Fruit fly (Drosophila melanogaster) whole organism, embryonic: ENCODE results near the gene Bap60.

Experiments
- Aef1 ChIP-seq: fragments of 200-800 bp; sonication (Bioruptor generic); IDR thresholded peaks from 3 replicates; pipeline ENCODE4 v1.3.6; 2022; ENCODE audit warnings: missing biosample characterization, missing genetic modification characterization
- CG10654 ChIP-seq: fragments of 200-800 bp; sonication (Bioruptor generic); optimal IDR thresholded peaks from 2 replicates; lab custom pipeline; 2016; ENCODE audit warnings: missing biosample characterization, missing genetic modification characterization
- CG10979 ChIP-seq: fragments of 200-800 bp; sonication (Bioruptor generic); optimal IDR thresholded peaks from 2 replicates; lab custom pipeline; 2018; ENCODE audit warnings: missing biosample characterization, mild to moderate bottlenecking, missing genetic modification characterization, moderate library complexity
- CG12659 ChIP-seq: fragments of 200-800 bp; sonication (Bioruptor generic); optimal IDR thresholded peaks from 3 replicates; lab custom pipeline; 2017; ENCODE audit warnings: mild to moderate bottlenecking, missing biosample characterization, missing genetic modification reagents, missing genetic modification characterization
- CG12769 ChIP-seq: fragments of 200-800 bp; sonication (Bioruptor generic); optimal IDR thresholded peaks from 2 replicates; lab custom pipeline; 2019; ENCODE audit warnings: missing biosample characterization, mild to moderate bottlenecking, missing genetic modification characterization, moderate library complexity
- CG15601 ChIP-seq: fragments of 200-800 bp; sonication (Bioruptor generic); optimal IDR thresholded peaks from 3 replicates; lab custom pipeline; 2019; ENCODE audit warnings: missing biosample characterization, mild to moderate bottlenecking, missing genetic modification characterization, moderate library complexity
- CG16863 ChIP-seq: fragments of 200-800 bp; sonication (Bioruptor generic); optimal IDR thresholded peaks from 3 replicates; lab custom pipeline; 2016; ENCODE audit warnings: missing biosample characterization, missing genetic modification characterization
- CG17829 ChIP-seq: fragments of 200-800 bp; optimal IDR thresholded peaks from 2 replicates; lab custom pipeline; 2019; ENCODE audit warnings: missing biosample characterization, mild to moderate bottlenecking, missing genetic modification characterization, moderate library complexity
- CG2889 ChIP-seq: fragments of 200-800 bp; sonication (Bioruptor generic); IDR thresholded peaks from 3 replicates; pipeline ENCODE4 v1.3.6; 2022; ENCODE audit warnings: missing biosample characterization, missing genetic modification characterization
- CG30020 ChIP-seq: fragments of 200-800 bp; optimal IDR thresholded peaks from 2 replicates; lab custom pipeline; 2019; ENCODE audit warnings: missing biosample characterization, mild to moderate bottlenecking, missing genetic modification characterization, moderate library complexity
- CG3065 ChIP-seq: fragments of 200-800 bp; sonication (Bioruptor generic); optimal IDR thresholded peaks from 2 replicates; lab custom pipeline; 2016; ENCODE audit warnings: missing biosample characterization, missing genetic modification characterization
- CG32532 ChIP-seq: fragments of 200-800 bp; sonication (Bioruptor generic); IDR thresholded peaks from 2 replicates; pipeline ENCODE4 v1.3.6; 2022; ENCODE audit warnings: missing biosample characterization, missing genetic modification characterization
- CG3838 ChIP-seq: fragments of 200-800 bp; sonication (Bioruptor generic); optimal IDR thresholded peaks from 3 replicates; lab custom pipeline; 2016; ENCODE audit warnings: missing biosample characterization, missing genetic modification characterization
- CG42726 ChIP-seq: fragments of 200-800 bp; sonication (Bioruptor generic); IDR thresholded peaks from 2 replicates; pipeline ENCODE4 v1.3.6; 2022; ENCODE audit warnings: missing biosample characterization, missing genetic modification characterization; ENCODE audit not compliant: partially characterized antibody
- CG43689 ChIP-seq: fragments of 200-800 bp; sonication (Bioruptor generic); IDR thresholded peaks from 2 replicates; pipeline ENCODE4 v1.3.6; 2022; ENCODE audit warnings: missing biosample characterization, missing genetic modification characterization
- CG4730 ChIP-seq: fragments of 200-800 bp; sonication (Bioruptor generic); IDR thresholded peaks from 2 replicates; pipeline ENCODE4 v1.3.6; 2022; ENCODE audit warnings: missing biosample characterization, missing genetic modification characterization
- CG5180 ChIP-seq: fragments of 200-800 bp; sonication (Bioruptor generic); optimal IDR thresholded peaks from 3 replicates; lab custom pipeline; 2017; ENCODE audit warnings: missing biosample characterization, missing genetic modification characterization, mild to moderate bottlenecking, moderate library complexity, missing genetic modification reagents
- CG5953 ChIP-seq: fragments of 200-800 bp; sonication (Bioruptor generic); IDR thresholded peaks from 2 replicates; pipeline ENCODE4 v1.3.6; 2022; ENCODE audit warnings: missing biosample characterization, missing genetic modification characterization
- CG8281 ChIP-seq: fragments of 200-800 bp; sonication (Bioruptor generic); optimal IDR thresholded peaks from 2 replicates; lab custom pipeline; 2018; ENCODE audit warnings: missing biosample characterization, mild to moderate bottlenecking, missing genetic modification characterization, moderate library complexity
- CG9817 ChIP-seq: fragments of 200-800 bp; sonication (Bioruptor generic); optimal IDR thresholded peaks from 2 replicates; lab custom pipeline; 2018; ENCODE audit warnings: missing biosample characterization, mild to moderate bottlenecking, missing genetic modification characterization, moderate library complexity
- CkIIα-i1 ChIP-seq: fragments of 200-800 bp; sonication (Bioruptor generic); IDR thresholded peaks from 2 replicates; pipeline ENCODE4 v1.3.6; 2022; ENCODE audit warnings: missing biosample characterization, missing genetic modification characterization
- Dbx ChIP-seq: fragments of 200-800 bp; sonication (Bioruptor generic); IDR thresholded peaks from 3 replicates; pipeline ENCODE4 v1.3.6; 2022; ENCODE audit warnings: missing biosample characterization, missing genetic modification characterization
- Dll ChIP-seq: fragments of 200-800 bp; sonication (Bioruptor generic); IDR thresholded peaks from 4 replicates; pipeline ENCODE4 v1.3.6; 2022; ENCODE audit warnings: missing biosample characterization, missing genetic modification characterization; ENCODE audit not compliant: partially characterized antibody
- Doc2 ChIP-seq: fragments of 200-800 bp; sonication (Bioruptor generic); IDR thresholded peaks from 2 replicates; pipeline ENCODE4 v1.3.6; 2022; ENCODE audit warnings: missing biosample characterization, missing genetic modification characterization
- HLHmδ ChIP-seq: fragments of 200-800 bp; sonication (Bioruptor generic); optimal IDR thresholded peaks from 2 replicates; lab custom pipeline; 2018; ENCODE audit warnings: missing biosample characterization, mild to moderate bottlenecking, missing genetic modification characterization, moderate library complexity
- Meics ChIP-seq: fragments of 200-800 bp; sonication (Bioruptor generic); optimal IDR thresholded peaks from 2 replicates; lab custom pipeline; 2017; ENCODE audit warnings: missing biosample characterization, mild to moderate bottlenecking, missing genetic modification characterization
- Mes4 ChIP-seq: fragments of 200-800 bp; sonication (Bioruptor generic); optimal IDR thresholded peaks from 2 replicates; lab custom pipeline; 2016; ENCODE audit warnings: missing biosample characterization, missing genetic modification characterization
- PHDP ChIP-seq: fragments of 200-800 bp; sonication (Bioruptor generic); optimal IDR thresholded peaks from 3 replicates; lab custom pipeline; 2018; ENCODE audit warnings: missing biosample characterization, mild to moderate bottlenecking, missing genetic modification characterization, moderate library complexity
- Pdp1 ChIP-seq, 2 experiments: fragments of 200-800 bp; sonication (Bioruptor generic); optimal IDR thresholded peaks; 3 replicates each; lab custom pipeline; 2016; ENCODE audit warnings: missing biosample characterization in 2 of 2, missing genetic modification characterization in 2 of 2, mild to moderate bottlenecking in 1 of 2, moderate library complexity in 1 of 2
- Six4 ChIP-seq: fragments of 200-800 bp; sonication (Bioruptor generic); optimal IDR thresholded peaks from 2 replicates; lab custom pipeline; 2016; ENCODE audit warnings: missing biosample characterization, missing genetic modification characterization
- Usf ChIP-seq: fragments of 200-800 bp; sonication (Bioruptor generic); optimal IDR thresholded peaks from 2 replicates; lab custom pipeline; 2017; ENCODE audit warnings: missing genotype, missing biosample characterization, missing genetic modification characterization
- ab ChIP-seq: fragments of 200-800 bp; sonication (Bioruptor generic); optimal IDR thresholded peaks from 2 replicates; lab custom pipeline; 2016; ENCODE audit warnings: missing biosample characterization, missing genetic modification characterization
- al ChIP-seq: fragments of 200-800 bp; sonication (Bioruptor generic); IDR thresholded peaks from 2 replicates; pipeline ENCODE4 v1.3.6; 2022; ENCODE audit warnings: missing biosample characterization, missing genetic modification characterization
- ap ChIP-seq: fragments of 200-800 bp; sonication (Bioruptor generic); IDR thresholded peaks from 2 replicates; pipeline ENCODE4 v1.3.6; 2022; ENCODE audit warnings: missing biosample characterization, missing genetic modification characterization
- ash1 ChIP-seq: fragments of 200-800 bp; sonication (Bioruptor generic); optimal IDR thresholded peaks from 2 replicates; lab custom pipeline; 2018; ENCODE audit warnings: missing biosample characterization, mild to moderate bottlenecking, missing genetic modification characterization
- bcd ChIP-seq: fragments of 200-800 bp; sonication (Bioruptor generic); optimal IDR thresholded peaks from 2 replicates; lab custom pipeline; 2017; ENCODE audit warnings: missing biosample characterization, mild to moderate bottlenecking, missing genetic modification characterization
- bowl ChIP-seq: fragments of 200-800 bp; sonication (Bioruptor generic); IDR thresholded peaks from 2 replicates; pipeline ENCODE4 v1.3.6; 2022; ENCODE audit warnings: missing biosample characterization, missing genetic modification characterization
- caup ChIP-seq: fragments of 200-800 bp; sonication (Bioruptor generic); optimal IDR thresholded peaks from 3 replicates; lab custom pipeline; 2017; ENCODE audit warnings: missing biosample characterization, mild to moderate bottlenecking, missing genetic modification characterization, moderate library complexity; ENCODE audit not compliant: severe bottlenecking
- da ChIP-seq: fragments of 200-800 bp; sonication (Bioruptor generic); optimal IDR thresholded peaks from 2 replicates; lab custom pipeline; 2016; ENCODE audit warnings: missing biosample characterization, missing genetic modification characterization
- danr ChIP-seq: fragments of 200-800 bp; sonication (Bioruptor generic); IDR thresholded peaks from 2 replicates; pipeline ENCODE4 v1.3.6; 2022; ENCODE audit warnings: missing biosample characterization, missing genetic modification characterization
- fu2 ChIP-seq: fragments of 200-800 bp; sonication (Bioruptor generic); optimal IDR thresholded peaks from 2 replicates; lab custom pipeline; 2016; ENCODE audit warnings: missing biosample characterization, missing genetic modification characterization
- gt ChIP-seq: fragments of 200-800 bp; sonication (Bioruptor generic); IDR thresholded peaks from 2 replicates; pipeline ENCODE4 v1.3.6; 2022; ENCODE audit warnings: missing biosample characterization, missing genetic modification characterization
- hkb ChIP-seq, 2 experiments: fragments of 200-800 bp in 1 of 2; fragments of >200 bp in 1 of 2; sonication (Bioruptor generic) in 1 of 2; IDR thresholded peaks in 1 of 2; optimal IDR thresholded peaks in 1 of 2; 2 replicates each; pipeline versions ENCODE4 v1.3.6 to Lab custom; 2017 to 2022; ENCODE audit warnings: missing biosample characterization in 1 of 2, missing genetic modification characterization in 1 of 2
- kay ChIP-seq: fragments of 200-800 bp; sonication (Bioruptor generic); optimal IDR thresholded peaks from 2 replicates; lab custom pipeline; 2016; ENCODE audit warnings: missing biosample characterization, missing genetic modification characterization
- lola ChIP-seq, 3 experiments: fragments of >200 bp in 2 of 3; fragments of 200-800 bp in 1 of 3; sonication (Bioruptor generic) in 1 of 3; optimal IDR thresholded peaks; 2 replicates each; lab custom pipeline; 2017 to 2019; ENCODE audit warnings: missing biosample characterization in 3 of 3, missing genetic modification characterization in 3 of 3, mild to moderate bottlenecking in 1 of 3, moderate library complexity in 1 of 3
- pfk ChIP-seq: fragments of 200-800 bp; sonication (Bioruptor generic); optimal IDR thresholded peaks from 2 replicates; lab custom pipeline; 2018; ENCODE audit warnings: missing biosample characterization, mild to moderate bottlenecking, missing genetic modification characterization, moderate library complexity
- shn ChIP-seq: fragments of 200-800 bp; sonication (Bioruptor generic); optimal IDR thresholded peaks from 3 replicates; lab custom pipeline; 2016; ENCODE audit warnings: missing biosample characterization, missing genetic modification characterization
- ttk ChIP-seq: fragments of 200-800 bp; sonication (Bioruptor generic); IDR thresholded peaks from 2 replicates; pipeline ENCODE4 v2.1.2; 2022; ENCODE audit warnings: missing biosample characterization, missing genetic modification characterization
- z ChIP-seq: fragments of 200-800 bp; sonication (Bioruptor generic); IDR thresholded peaks from 3 replicates; pipeline ENCODE4 v1.3.6; 2022; ENCODE audit warnings: missing biosample characterization, missing genetic modification characterization

The Bap60 gene

dm6 chrX:13127973-13128749, 31.1 kb downstream of the Bap60 start (continued):
- TF ChIP-seq CG10654 (peak; percentile 3), CG5180 (GFP tag; lab: Kevin White, UChicago) (no peak), ap (GFP tag; lab: Robert Waterston, UW) (no peak), CG12659 (GFP tag; lab: Kevin White, UChicago) (no peak), ab (no peak), bcd (GFP tag; lab: Kevin White, UChicago) (peak; percentile 16), da (GFP tag; lab: Kevin White, UChicago) (peak; percentile 1), caup (GFP tag; lab: Kevin White, UChicago) (no peak), z (GFP tag; lab: Robert Waterston, UW) (no peak), Mes4 (GFP tag; lab: Kevin White, UChicago) (no peak), pfk (GFP tag; lab: Kevin White, UChicago) (no peak), CG3838 (no peak), CG10979 (tag; lab: Kevin White, UChicago) (peak; percentile 49), lola (GFP tag; optimal IDR thresholded peaks at IDR 0.05; lab: Kevin White, UChicago) (no peak), CG8281 (tag; lab: Kevin White, UChicago) (no peak), Meics (GFP tag; lab: Kevin White, UChicago) (no peak), Dbx (GFP tag; lab: Robert Waterston, UW) (no peak), CG43689 (GFP tag; lab: Robert Waterston, UW) (no peak), CG15601 (no peak), gt (GFP tag; lab: Robert Waterston, UW) (no peak), shn (GFP tag; lab: Kevin White, UChicago) (peak; percentile 41), CG17829 (tag; lab: Kevin White, UChicago) (peak; percentile 34), CG30020 (tag; lab: Kevin White, UChicago) (no peak), CkIIα-i1 (GFP tag; lab: Robert Waterston, UW) (no peak), HLHmδ (GFP tag; lab: Kevin White, UChicago) (peak; percentile 30), CG4730 (no peak), CG42726 (0 out of 2 replicates have a peak, but pooled peaks have one; percentile 7), kay (GFP tag; lab: Kevin White, UChicago) (no peak), Doc2 (GFP tag; lab: Robert Waterston, UW) (no peak), PHDP (no peak), Aef1 (GFP tag; lab: Robert Waterston, UW) (no peak), CG12769 (tag; lab: Kevin White, UChicago) (no peak), danr (GFP tag; lab: Robert Waterston, UW) (no peak), CG2889 (no peak), hkb (optimal IDR thresholded peaks at IDR 0.05; lab: Kevin White, UChicago) (no peak), hkb (GFP tag; IDR thresholded peaks at IDR 0.05; lab: Robert Waterston, UW) (0 out of 2 replicates have a peak, but pooled peaks have one; percentile 27), CG5953 (0 out of 2 replicates have a peak, but pooled peaks have one; percentile 10), ttk (peak; percentile 29; the same call in 1 of the 2 replicates), Dll (no peak), CG9817 (tag; lab: Kevin White, UChicago) (no peak), Six4 (GFP tag; lab: Kevin White, UChicago) (peak; percentile 7), Pdp1 (GFP tag; optimal IDR thresholded peaks at IDR 0.05; lab: Kevin White, UChicago) (peak in 1 of 2 experiments; percentile 54), CG32532 (GFP tag; lab: Robert Waterston, UW) (no peak), bowl (GFP tag; lab: Robert Waterston, UW) (no peak), Usf (no peak), CG3065 (no peak), al (GFP tag; lab: Robert Waterston, UW) (no peak), CG16863 (GFP tag; lab: Kevin White, UChicago) (peak; percentile 66), ash1 (GFP tag; lab: Kevin White, UChicago) (no peak), fu2 (GFP tag; lab: Kevin White, UChicago) (no peak)
